Fruit fly (Drosophila melanogaster) whole organism, pupa: ENCODE measurements around the gene Oat.

Experiments
- CG12605 ChIP-seq: fragments of 200-800 bp; sonication (Bioruptor generic); IDR thresholded peaks from 2 replicates; pipeline ENCODE4 v1.3.6; 2022; ENCODE audit warnings: missing biosample characterization, missing genetic modification characterization
- CG15710 ChIP-seq: fragments of 200-800 bp; sonication (Bioruptor generic); optimal IDR thresholded peaks from 2 replicates; lab custom pipeline; 2018; ENCODE audit warnings: missing biosample characterization, mild to moderate bottlenecking, missing genetic modification characterization, moderate library complexity
- CG32121 ChIP-seq: fragments of 200-800 bp; sonication (Bioruptor generic); IDR thresholded peaks from 2 replicates; pipeline ENCODE4 v1.3.6; 2022; ENCODE audit warnings: missing biosample characterization, missing genetic modification characterization
- CG34367 ChIP-seq: fragments of 200-800 bp; sonication (Bioruptor generic); optimal IDR thresholded peaks from 2 replicates; lab custom pipeline; 2018; ENCODE audit warnings: missing biosample characterization, mild to moderate bottlenecking, missing genetic modification characterization
- CG4496 ChIP-seq: fragments of 200-800 bp; sonication (Bioruptor generic); IDR thresholded peaks from 3 replicates; pipeline ENCODE4 v1.3.6; 2022; ENCODE audit warnings: missing biosample characterization, missing genetic modification characterization
- CG8159 ChIP-seq: fragments of 200-800 bp; sonication (Bioruptor generic); optimal IDR thresholded peaks from 3 replicates; lab custom pipeline; 2018; ENCODE audit warnings: missing biosample characterization, mild to moderate bottlenecking, missing genetic modification characterization, moderate library complexity
- D1 ChIP-seq: fragments of 200-800 bp; sonication (Bioruptor generic); optimal IDR thresholded peaks from 2 replicates; lab custom pipeline; 2018; ENCODE audit warnings: missing biosample characterization, mild to moderate bottlenecking, missing genetic modification characterization, moderate library complexity
- EcR ChIP-seq: fragments of 200-800 bp; sonication (Bioruptor generic); optimal IDR thresholded peaks from 3 replicates; lab custom pipeline; 2019; ENCODE audit warnings: missing biosample characterization, missing genetic modification characterization, mild to moderate bottlenecking, moderate library complexity, missing genetic modification reagents
- Pif1A ChIP-seq: fragments of 200-800 bp; sonication (Bioruptor generic); optimal IDR thresholded peaks from 3 replicates; lab custom pipeline; 2016; ENCODE audit warnings: missing biosample characterization, missing genetic modification characterization
- gl ChIP-seq: fragments of 200-800 bp; sonication (Bioruptor generic); optimal IDR thresholded peaks from 2 replicates; lab custom pipeline; 2018; ENCODE audit warnings: missing biosample characterization, mild to moderate bottlenecking, missing genetic modification characterization

Gene Oat

DNA sequence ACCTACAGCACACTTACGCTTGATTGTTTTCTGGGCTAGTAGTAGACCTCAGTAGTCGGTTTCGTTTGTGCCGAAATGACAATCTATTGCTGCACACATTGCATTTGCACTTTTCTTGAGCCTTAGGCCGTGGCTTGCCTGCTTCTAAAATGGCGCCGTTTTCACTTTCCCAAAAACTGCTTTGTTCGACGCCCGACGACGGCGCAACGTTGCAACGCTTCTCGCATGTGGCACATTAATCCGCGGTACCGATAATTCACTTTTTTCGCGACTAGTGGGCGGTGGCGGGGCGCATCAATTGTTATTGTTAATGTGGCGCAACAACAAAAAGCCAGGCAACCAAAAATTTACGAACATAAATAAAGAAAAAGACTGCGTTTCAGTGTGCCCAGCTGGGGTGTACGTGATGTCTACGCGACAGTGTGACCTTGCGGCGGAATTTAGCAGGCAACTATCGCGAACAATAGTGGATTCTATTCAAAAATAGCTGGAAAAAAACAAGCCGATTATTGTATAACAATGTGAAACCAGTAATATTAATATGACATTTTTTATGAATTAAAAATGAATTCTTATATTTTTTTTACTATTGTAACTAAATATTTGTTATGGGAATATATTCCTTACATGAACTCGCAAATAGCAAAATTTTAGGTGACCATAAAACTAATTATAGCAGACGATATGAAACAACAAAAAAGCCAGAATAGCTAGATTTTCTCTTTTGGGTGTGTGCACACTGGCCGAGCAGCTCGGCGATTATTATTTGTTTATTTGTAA lies 51.1 kb downstream of the Oat start, which contains the start of the genes ash1 and Taf6:
Gene ash1, minus strand, starts transcription at position 387 of the 780 bp plus-strand sequence.
Gene Taf6, plus strand, starts transcription at position 720 of the 780 bp plus-strand sequence.
- TF ChIP-seq gl (tag; lab: Kevin White, UChicago) (no peak), D1 (no peak), CG4496 (0 out of 3 replicates have a peak, but pooled peaks have one; percentile 24), CG32121 (GFP tag; lab: Robert Waterston, UW) (no peak), CG34367 (no peak), CG12605 (no peak), CG15710 (tag; lab: Kevin White, UChicago) (peak; percentile 8), EcR (GFP tag; lab: Kevin White, UChicago) (no peak), Pif1A (GFP tag; lab: Kevin White, UChicago) (no peak), CG8159 (no peak)
